Worm (Caenorhabditis elegans) whole organism, L2 larva: ENCODE results near the gene C06C6.7.

ENCODE experiments used
- ama-1 ChIP-seq: fragments of 150-350 bp; optimal IDR thresholded peaks from 2 replicates; lab custom pipeline; 2018; ENCODE audit warnings: inconsistent platforms
- egl-27 ChIP-seq: sonication (generic microtip); optimal IDR thresholded peaks from 3 replicates; lab custom pipeline; 2017; ENCODE audit warnings: missing biosample characterization, missing genetic modification reagents, missing genetic modification characterization
- fos-1 ChIP-seq: fragments of 150-350 bp; optimal IDR thresholded peaks from 2 replicates; lab custom pipeline; 2014; ENCODE audit warnings: missing biosample characterization, missing genetic modification characterization
- gmeb-1 ChIP-seq: fragments of 150-350 bp; optimal IDR thresholded peaks from 2 replicates; lab custom pipeline; 2014; ENCODE audit warnings: missing biosample characterization, missing genetic modification characterization
- lin-13 ChIP-seq: fragments of 150-350 bp; optimal IDR thresholded peaks from 2 replicates; lab custom pipeline; 2014; ENCODE audit warnings: missing biosample characterization, missing genetic modification reagents, missing genetic modification characterization
- nhr-11 ChIP-seq: fragments of 150-350 bp; optimal IDR thresholded peaks from 2 replicates; lab custom pipeline; 2014; ENCODE audit warnings: missing biosample characterization, missing genetic modification characterization
- nhr-12 ChIP-seq: fragments of 150-350 bp; optimal IDR thresholded peaks from 2 replicates; lab custom pipeline; 2014; ENCODE audit warnings: missing biosample characterization, missing genetic modification characterization
- nhr-237 ChIP-seq: fragments of 150-350 bp; optimal IDR thresholded peaks from 2 replicates; lab custom pipeline; 2014; ENCODE audit warnings: missing biosample characterization, missing genetic modification characterization
- nhr-25 ChIP-seq: fragments of 150-350 bp; sonication (generic microtip); optimal IDR thresholded peaks from 3 replicates; lab custom pipeline; 2014; ENCODE audit warnings: missing biosample characterization, missing genetic modification characterization
- sma-3 ChIP-seq: sonication (generic microtip); optimal IDR thresholded peaks from 2 replicates; lab custom pipeline; 2016; ENCODE audit warnings: missing genetic modification reagents, missing genetic modification characterization, missing compliant biosample characterization
- snpc-4 ChIP-seq: fragments of 150-350 bp; optimal IDR thresholded peaks from 2 replicates; lab custom pipeline; 2014; ENCODE audit warnings: missing biosample characterization, missing genetic modification characterization
- unc-62 ChIP-seq: fragments of 150-350 bp; optimal IDR thresholded peaks from 2 replicates; lab custom pipeline; 2014; ENCODE audit warnings: missing biosample characterization, missing genetic modification reagents, missing genetic modification characterization
- zag-1 ChIP-seq: fragments of 150-350 bp; optimal IDR thresholded peaks from 2 replicates; lab custom pipeline; 2014; ENCODE audit warnings: missing biosample characterization, missing genetic modification characterization

DNA sequence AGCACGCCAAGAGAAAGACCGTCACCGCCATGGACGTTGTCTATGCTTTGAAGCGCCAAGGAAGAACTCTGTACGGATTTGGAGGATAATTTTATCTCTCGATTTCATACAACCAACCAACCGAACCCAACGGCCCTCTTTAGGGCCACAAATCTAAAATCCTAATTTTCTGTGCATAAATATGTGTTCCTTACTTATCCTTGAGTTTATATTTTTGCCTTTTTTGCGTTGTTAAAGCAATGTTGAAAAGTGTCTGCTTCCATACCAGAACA is 50.7 kb downstream of the C06C6.7 start:
- TF ChIP-seq lin-13 (GFP tag; lab: Kevin White, UChicago) (no peak), nhr-12 (no peak), egl-27 (no peak), zag-1 (tag; lab: Kevin White, UChicago) (no peak), ama-1 (lab: Kevin White, UChicago) (no peak), fos-1 (no peak), unc-62 (GFP tag; lab: Kevin White, UChicago) (no peak), sma-3 (GFP tag; lab: Kevin White, UChicago) (no peak), nhr-11 (tag; lab: Kevin White, UChicago) (no peak), snpc-4 (tag; lab: Kevin White, UChicago) (no peak), gmeb-1 (tag; lab: Kevin White, UChicago) (no peak), nhr-25 (tag; lab: Kevin White, UChicago) (no peak), nhr-237 (tag; lab: Kevin White, UChicago) (no peak)
